Worm (Caenorhabditis elegans): ENCODE data around the gene atln-1.

The atln-1 gene

ce11 chrIV:2826335-2826734 lies 37.8 kb downstream of the atln-1 start:
- TF ChIP-seq madf-2 (tag; optimal IDR thresholded peaks at IDR 0.05) (no peak), lim-6 (tag; optimal IDR thresholded peaks at IDR 0.05) (no peak), C08G9.2 (tag; optimal IDR thresholded peaks at IDR 0.05) (no peak), elt-4 (tag; optimal IDR thresholded peaks at IDR 0.05) (no peak), hlh-30 (tag; optimal IDR thresholded peaks at IDR 0.05; ENCODE audit: insufficient read depth) (no peak), fkh-6 (tag; optimal IDR thresholded peaks at IDR 0.05) (no peak)

ce11 chrIV:2832587-2832986 lies 44.1 kb downstream of the atln-1 start, which contains the start of the genes Y54G2A.48 and pudl-1:
Y54G2A.48 (minus strand) TSS chrIV:2832687.
pudl-1 (plus strand) TSS chrIV:2832906.
- TF ChIP-seq nhr-11 (tag; optimal IDR thresholded peaks at IDR 0.05) (no peak), ztf-16 (tag; optimal IDR thresholded peaks at IDR 0.05) (no peak), hlh-6 (tag; optimal IDR thresholded peaks at IDR 0.05) (no peak), ceh-31 (tag; optimal IDR thresholded peaks at IDR 0.05) (no peak), unc-3 (GFP tag; conservative IDR thresholded peaks at IDR 0.05) (no peak), unc-3 (tag; optimal IDR thresholded peaks at IDR 0.05) (no peak), hlh-13 (GFP tag; optimal IDR thresholded peaks at IDR 0.05) (no peak), hlh-30 (tag; optimal IDR thresholded peaks at IDR 0.05; ENCODE audit: insufficient read depth) (no peak), ceh-34 (tag; optimal IDR thresholded peaks at IDR 0.05) (no peak), pag-3 (tag; optimal IDR thresholded peaks at IDR 0.05; ENCODE audit: borderline replicate concordance) (no peak), elt-4 (tag; optimal IDR thresholded peaks at IDR 0.05) (no peak), eyg-1 (tag; optimal IDR thresholded peaks at IDR 0.05) (no peak), ceh-9 (tag; optimal IDR thresholded peaks at IDR 0.05) (no peak), C08G9.2 (tag; optimal IDR thresholded peaks at IDR 0.05) (no peak), zip-5 (tag; optimal IDR thresholded peaks at IDR 0.05) (no peak), fax-1 (tag; optimal IDR thresholded peaks at IDR 0.05) (no peak), lim-6 (tag; optimal IDR thresholded peaks at IDR 0.05) (no peak), F13H6.1 (tag; optimal IDR thresholded peaks at IDR 0.05) (no peak)

ce11 chrIV:2834516-2834915 lies 46.0 kb downstream of the atln-1 start, which contains the start of gene pudl-2:
pudl-2 (plus strand) TSS chrIV:2834816.
- TF ChIP-seq fkh-10 (GFP tag; optimal IDR thresholded peaks at IDR 0.05) (no peak), F13H6.1 (tag; optimal IDR thresholded peaks at IDR 0.05) (no peak), sox-4 (tag; optimal IDR thresholded peaks at IDR 0.05) (no peak), nhr-232 (tag; optimal IDR thresholded peaks at IDR 0.05) (no peak), ceh-18 (tag; optimal IDR thresholded peaks at IDR 0.05) (no peak), sox-2 (GFP tag; IDR thresholded peaks at IDR 0.05) (no peak), hlh-13 (GFP tag; optimal IDR thresholded peaks at IDR 0.05) (no peak), rnt-1 (tag; optimal IDR thresholded peaks at IDR 0.05) (no peak), hlh-30 (tag; optimal IDR thresholded peaks at IDR 0.05; ENCODE audit: insufficient read depth) (no peak), nhr-11 (tag; optimal IDR thresholded peaks at IDR 0.05) (no peak), tbx-2 (tag; optimal IDR thresholded peaks at IDR 0.05) (no peak), pros-1 (tag; optimal IDR thresholded peaks at IDR 0.05) (no peak), mec-3 (tag; optimal IDR thresholded peaks at IDR 0.05; ENCODE audit: borderline replicate concordance) (no peak)

- TF ChIP-seq unc-3 (GFP tag; conservative IDR thresholded peaks at IDR 0.05) = no peak
- TF ChIP-seq unc-3 (tag; optimal IDR thresholded peaks at IDR 0.05) = no peak
- TF ChIP-seq hlh-15 (tag; optimal IDR thresholded peaks at IDR 0.05) = no peak
- TF ChIP-seq ttx-3 (tag; optimal IDR thresholded peaks at IDR 0.05) = no peak
- TF ChIP-seq unc-86 (tag; optimal IDR thresholded peaks at IDR 0.05) = no peak
- TF ChIP-seq rnt-1 (tag; optimal IDR thresholded peaks at IDR 0.05) = no peak
- no peak for TF ChIP-seq C38D4.7 (GFP tag; optimal IDR thresholded peaks at IDR 0.05)
- no peak for TF ChIP-seq ceh-31 (tag; optimal IDR thresholded peaks at IDR 0.05)
- TF ChIP-seq fax-1 (tag; optimal IDR thresholded peaks at IDR 0.05) = no peak
- no peak for TF ChIP-seq ceh-34 (tag; optimal IDR thresholded peaks at IDR 0.05)
- no peak for TF ChIP-seq pag-3 (tag; optimal IDR thresholded peaks at IDR 0.05; ENCODE audit: borderline replicate concordance)
- TF ChIP-seq hlh-6 (tag; optimal IDR thresholded peaks at IDR 0.05) = no peak
- TF ChIP-seq fkh-6 (tag; optimal IDR thresholded peaks at IDR 0.05) = no peak
- no peak for TF ChIP-seq pax-1 (tag; optimal IDR thresholded peaks at IDR 0.05)
- TF ChIP-seq sox-4 (tag; optimal IDR thresholded peaks at IDR 0.05) = no peak
- TF ChIP-seq K02D7.2 (tag; optimal IDR thresholded peaks at IDR 0.05) = no peak
- TF ChIP-seq elt-2 (tag; optimal IDR thresholded peaks at IDR 0.05) = no peak
These were observed 46.9 kb downstream of the atln-1 start, which contains the start of gene clec-82 for ce11 chrIV:2835364-2835763. clec-82 (plus strand) TSS chrIV:2835664.
